Worm (Caenorhabditis elegans) whole organism, L1 larva: Measurements from ENCODE around the gene vab-1.

Experiments
- ama-1 ChIP-seq: fragments of 150-350 bp; optimal IDR thresholded peaks from 2 replicates; lab custom pipeline; 2014
- grh-1 ChIP-seq: fragments of 200-800 bp; sonication (Bioruptor generic); IDR thresholded peaks from 2 replicates; pipeline ENCODE4 v1.3.6; 2022; ENCODE audit warnings: missing genetic modification reagents, missing genetic modification characterization, missing compliant biosample characterization
- lin-39 ChIP-seq: fragments of 150-350 bp; optimal IDR thresholded peaks from 2 replicates; lab custom pipeline; 2014; ENCODE audit warnings: missing biosample characterization, missing genetic modification reagents, missing genetic modification characterization

DNA sequence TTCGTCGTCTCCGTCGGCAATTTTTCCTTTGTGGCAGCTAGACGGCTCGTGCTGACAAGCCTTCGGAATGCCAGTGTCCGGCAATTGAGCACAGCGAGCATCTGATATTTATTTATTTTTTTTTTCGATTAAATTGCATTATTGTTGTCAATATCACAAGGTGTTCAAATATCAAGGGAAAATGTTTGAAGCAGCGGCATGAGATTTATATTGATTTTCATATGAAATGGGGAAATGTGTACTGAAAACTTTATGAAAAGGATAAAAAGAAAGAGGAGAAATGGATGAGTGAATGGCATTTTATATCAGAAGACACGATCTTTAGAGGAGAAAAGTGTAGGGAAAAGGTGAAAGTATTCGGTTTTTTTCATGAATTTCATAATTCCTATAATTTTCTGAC is 30.7 kb downstream of the vab-1 start, which contains the start of gene coa-3:
- TF ChIP-seq lin-39 (tag; lab: Kevin White, UChicago) (no peak), grh-1 (GFP tag; lab: Robert Waterston, UW) (no peak), ama-1 (lab: Kevin White, UChicago) (no peak)
